Fruit fly (Drosophila melanogaster): ENCODE data around the gene Mst27D.

Mst27D gene

dm6 chr2L:7039342-7039684 is 21.3 kb downstream of the Mst27D start (continued):
- TF ChIP-seq CG34422 (GFP tag; IDR thresholded peaks at IDR 0.05) (peak; percentile 67; the same call in 2 of the 3 replicates), CG3281 (GFP tag; optimal IDR thresholded peaks at IDR 0.05) (no peak), CG2129 (GFP tag; IDR thresholded peaks at IDR 0.05; ENCODE audit: partially characterized antibody) (no peak), CG17612 (GFP tag; IDR thresholded peaks at IDR 0.05) (0 out of 2 replicates have a peak, but pooled peaks have one; percentile 32), E2f2 (GFP tag; IDR thresholded peaks at IDR 0.05) (0 out of 2 replicates have a peak, but pooled peaks have one; percentile 30), Nf-YA (GFP tag; IDR thresholded peaks at IDR 0.05) (peak; percentile 49), CG16815 (GFP tag; optimal IDR thresholded peaks at IDR 0.05) (no peak), CG1529 (GFP tag; optimal IDR thresholded peaks at IDR 0.05) (peak; percentile 9), CG4282 (GFP tag; optimal IDR thresholded peaks at IDR 0.05) (peak; percentile 35), sisA (GFP tag; IDR thresholded peaks at IDR 0.05) (peak; percentile 68), CG3065 (GFP tag; optimal IDR thresholded peaks at IDR 0.05) (peak; percentile 19), Blimp-1 (GFP tag; optimal IDR thresholded peaks at IDR 0.05) (peak; percentile 57), odd (GFP tag; optimal IDR thresholded peaks at IDR 0.05) (peak; percentile 19), lola (GFP tag; optimal IDR thresholded peaks at IDR 0.05) (peak in 1 of 3 experiments; percentile 41), wek (GFP tag; optimal IDR thresholded peaks at IDR 0.05) (peak; percentile 43), Hmr (GFP tag; optimal IDR thresholded peaks at IDR 0.05) (peak; percentile 44), Aef1 (GFP tag; IDR thresholded peaks at IDR 0.05) (peak; percentile 54), CG7839 (tag; optimal IDR thresholded peaks at IDR 0.05) (peak; percentile 63), CG2116 (GFP tag; optimal IDR thresholded peaks at IDR 0.05) (peak; percentile 50), Abd-B (GFP tag; optimal IDR thresholded peaks at IDR 0.05) (peak; percentile 72), eyg (GFP tag; optimal IDR thresholded peaks at IDR 0.05) (peak; percentile 2), tin (GFP tag; optimal IDR thresholded peaks at IDR 0.05) (peak; percentile 61), cg (GFP tag; optimal IDR thresholded peaks at IDR 0.05) (no peak), her (GFP tag; optimal IDR thresholded peaks at IDR 0.05) (peak; percentile 27), croc (GFP tag; conservative IDR thresholded peaks at IDR 0.05) (no peak), pfk (GFP tag; optimal IDR thresholded peaks at IDR 0.05) (no peak), dan (GFP tag; IDR thresholded peaks at IDR 0.05) (no peak), CG8388 (GFP tag; optimal IDR thresholded peaks at IDR 0.05) (peak; percentile 61), wdn (GFP tag; IDR thresholded peaks at IDR 0.05) (peak; percentile 36; the same call in 1 of the 2 replicates), CG15601 (tag; optimal IDR thresholded peaks at IDR 0.05) (no peak), CG16779 (GFP tag; IDR thresholded peaks at IDR 0.05) (no peak), Atf6 (GFP tag; IDR thresholded peaks at IDR 0.05) (no peak; the same call in 1 of the 2 replicates), crol (GFP tag; IDR thresholded peaks at IDR 0.05) (no peak), al (GFP tag; IDR thresholded peaks at IDR 0.05) (0 out of 2 replicates have a peak, but pooled peaks have one; percentile 16), caup (GFP tag; optimal IDR thresholded peaks at IDR 0.05; ENCODE audit: severe bottlenecking) (peak; percentile 48), CG9817 (tag; optimal IDR thresholded peaks at IDR 0.05) (no peak), NC2β (GFP tag; optimal IDR thresholded peaks at IDR 0.05) (peak; percentile 38), CG9876 (GFP tag; optimal IDR thresholded peaks at IDR 0.05) (no peak), MESR4 (GFP tag; optimal IDR thresholded peaks at IDR 0.05) (no peak), CG8089 (GFP tag; optimal IDR thresholded peaks at IDR 0.05) (peak; percentile 53), kah (GFP tag; optimal IDR thresholded peaks at IDR 0.05) (no peak), slou (GFP tag; optimal IDR thresholded peaks at IDR 0.05) (no peak), HLH3B (GFP tag; IDR thresholded peaks at IDR 0.05) (peak; percentile 62), phol (tag; optimal IDR thresholded peaks at IDR 0.05) (peak; percentile 45), mam (GFP tag; optimal IDR thresholded peaks at IDR 0.05) (peak; percentile 22), br (optimal IDR thresholded peaks at IDR 0.05) (no peak), Kr (GFP tag; optimal IDR thresholded peaks at IDR 0.05) (no peak), CG30020 (tag; optimal IDR thresholded peaks at IDR 0.05) (no peak), crp (GFP tag; optimal IDR thresholded peaks at IDR 0.05) (no peak), grn (GFP tag; optimal IDR thresholded peaks at IDR 0.05) (no peak), sqz (GFP tag; optimal IDR thresholded peaks at IDR 0.05) (no peak)

Data from whole organism, embryonic.